Worm (Caenorhabditis elegans) whole organism, mixed stage, embryonic: ENCODE results near the gene C06E4.6.

Experiments used
- M03D4.4 ChIP-seq: sonication (generic microtip); optimal IDR thresholded peaks from 2 replicates; lab custom pipeline; 2017; ENCODE audit warnings: mild to moderate bottlenecking, missing genetic modification characterization, missing compliant biosample characterization
- bed-3 ChIP-seq: fragments of 200-800 bp; sonication (Bioruptor generic); optimal IDR thresholded peaks from 3 replicates; lab custom pipeline; 2018; ENCODE audit warnings: mild to moderate bottlenecking, missing genetic modification characterization, moderate library complexity, missing compliant biosample characterization
- blmp-1 ChIP-seq: fragments of 150-350 bp; optimal IDR thresholded peaks from 2 replicates; lab custom pipeline; 2014; ENCODE audit warnings: missing biosample characterization, missing genetic modification characterization
- ceh-39 ChIP-seq: fragments of 150-350 bp; optimal IDR thresholded peaks from 2 replicates; lab custom pipeline; 2014; ENCODE audit warnings: missing biosample characterization, missing genetic modification characterization
- ceh-43 ChIP-seq: fragments of 200-800 bp; sonication (Bioruptor generic); optimal IDR thresholded peaks from 2 replicates; lab custom pipeline; 2018; ENCODE audit warnings: mild to moderate bottlenecking, missing genetic modification characterization, moderate library complexity, missing compliant biosample characterization
- ceh-83 ChIP-seq: fragments of 200-800 bp; sonication (Bioruptor generic); optimal IDR thresholded peaks from 2 replicates; lab custom pipeline; 2018; ENCODE audit warnings: mild to moderate bottlenecking, missing genetic modification characterization, missing compliant biosample characterization
- ces-1 ChIP-seq: fragments of 150-350 bp; optimal IDR thresholded peaks from 2 replicates; lab custom pipeline; 2014; ENCODE audit warnings: missing biosample characterization, missing genetic modification reagents, missing genetic modification characterization
- cnd-1 ChIP-seq: fragments of 200-800 bp; sonication (Bioruptor generic); optimal IDR thresholded peaks from 2 replicates; lab custom pipeline; 2018; ENCODE audit warnings: mild to moderate bottlenecking, missing genetic modification characterization, missing compliant biosample characterization
- drap-1 ChIP-seq: fragments of 200-800 bp; sonication (Bioruptor generic); optimal IDR thresholded peaks from 3 replicates; lab custom pipeline; 2018; ENCODE audit warnings: mild to moderate bottlenecking, missing genetic modification characterization, missing compliant biosample characterization
- elt-1 ChIP-seq: sonication (generic microtip); optimal IDR thresholded peaks from 2 replicates; lab custom pipeline; 2017; ENCODE audit warnings: missing genetic modification characterization, mild to moderate bottlenecking, missing compliant biosample characterization, antibody characterized with exemption, moderate library complexity, borderline replicate concordance; ENCODE audit not compliant: insufficient read depth
- elt-3 ChIP-seq: fragments of 150-350 bp; optimal IDR thresholded peaks from 2 replicates; lab custom pipeline; 2014; ENCODE audit warnings: missing biosample characterization, missing genetic modification characterization
- flh-1 ChIP-seq: fragments of 200-800 bp; sonication (Bioruptor generic); optimal IDR thresholded peaks from 2 replicates; lab custom pipeline; 2018; ENCODE audit warnings: mild to moderate bottlenecking, missing genetic modification characterization, moderate library complexity, missing compliant biosample characterization
- ham-2 ChIP-seq: fragments of 200-800 bp; sonication (Bioruptor generic); optimal IDR thresholded peaks from 2 replicates; lab custom pipeline; 2018; ENCODE audit warnings: mild to moderate bottlenecking, missing genetic modification characterization, missing compliant biosample characterization
- hlh-1 ChIP-seq: fragments of 150-350 bp; optimal IDR thresholded peaks from 2 replicates; lab custom pipeline; 2014; ENCODE audit warnings: missing biosample characterization, missing genetic modification reagents, missing genetic modification characterization
- lin-13 ChIP-seq: fragments of 150-350 bp; optimal IDR thresholded peaks from 2 replicates; lab custom pipeline; 2014; ENCODE audit warnings: missing biosample characterization, missing genetic modification characterization
- lin-32 ChIP-seq: fragments of 200-800 bp; sonication (Bioruptor generic); optimal IDR thresholded peaks from 2 replicates; lab custom pipeline; 2018; ENCODE audit warnings: mild to moderate bottlenecking, missing genetic modification characterization, missing compliant biosample characterization
- lsy-2 ChIP-seq: fragments of 150-350 bp; optimal IDR thresholded peaks from 2 replicates; lab custom pipeline; 2014; ENCODE audit warnings: missing biosample characterization, missing genetic modification characterization
- mab-5 ChIP-seq: fragments of 150-350 bp; optimal IDR thresholded peaks from 2 replicates; lab custom pipeline; 2014; ENCODE audit warnings: missing biosample characterization, missing genetic modification characterization
- mls-2 ChIP-seq: sonication (generic microtip); optimal IDR thresholded peaks from 2 replicates; lab custom pipeline; 2016; ENCODE audit warnings: mild to moderate bottlenecking, missing genetic modification characterization, moderate library complexity, missing compliant biosample characterization
- nhr-12 ChIP-seq: fragments of 150-350 bp; optimal IDR thresholded peaks from 2 replicates; lab custom pipeline; 2014; ENCODE audit warnings: missing biosample characterization, missing genetic modification characterization
- nhr-28 ChIP-seq: fragments of 150-350 bp; optimal IDR thresholded peaks from 2 replicates; lab custom pipeline; 2014; ENCODE audit warnings: missing biosample characterization, missing genetic modification characterization
- nhr-76 ChIP-seq: sonication (generic microtip); optimal IDR thresholded peaks from 2 replicates; lab custom pipeline; 2017; ENCODE audit warnings: missing biosample characterization, missing genetic modification characterization
- pha-4 ChIP-seq: fragments of 150-350 bp; optimal IDR thresholded peaks from 2 replicates; lab custom pipeline; 2018; ENCODE audit warnings: missing biosample characterization, missing genetic modification reagents, missing genetic modification characterization
- sem-2 ChIP-seq: fragments of 200-800 bp; sonication (Bioruptor generic); optimal IDR thresholded peaks from 2 replicates; lab custom pipeline; 2018; ENCODE audit warnings: mild to moderate bottlenecking, missing genetic modification characterization, missing compliant biosample characterization
- sptf-1 ChIP-seq: sonication (generic microtip); optimal IDR thresholded peaks from 2 replicates; lab custom pipeline; 2017; ENCODE audit warnings: mild to moderate bottlenecking, missing genetic modification characterization, moderate library complexity, missing compliant biosample characterization
- tbx-8 ChIP-seq: fragments of 200-800 bp; sonication (Bioruptor generic); optimal IDR thresholded peaks from 2 replicates; lab custom pipeline; 2018; ENCODE audit warnings: mild to moderate bottlenecking, missing genetic modification characterization, moderate library complexity, missing compliant biosample characterization
- unc-120 ChIP-seq: sonication (generic microtip); optimal IDR thresholded peaks from 2 replicates; lab custom pipeline; 2017; ENCODE audit warnings: missing genetic modification characterization, missing compliant biosample characterization; ENCODE audit not compliant: poor library complexity, severe bottlenecking
- unc-39 ChIP-seq: fragments of 150-350 bp; optimal IDR thresholded peaks from 2 replicates; lab custom pipeline; 2014; ENCODE audit warnings: missing biosample characterization, missing genetic modification characterization
- unc-62 ChIP-seq: fragments of 150-350 bp; optimal IDR thresholded peaks from 2 replicates; lab custom pipeline; 2014; ENCODE audit warnings: missing biosample characterization, missing genetic modification reagents, missing genetic modification characterization
- zip-8 ChIP-seq: fragments of 150-350 bp; optimal IDR thresholded peaks from 2 replicates; lab custom pipeline; 2014; ENCODE audit warnings: missing biosample characterization, missing genetic modification characterization
- ztf-11 ChIP-seq: fragments of 150-350 bp; optimal IDR thresholded peaks from 2 replicates; lab custom pipeline; 2014; ENCODE audit warnings: missing biosample characterization, missing genetic modification characterization

Gene C06E4.6

DNA sequence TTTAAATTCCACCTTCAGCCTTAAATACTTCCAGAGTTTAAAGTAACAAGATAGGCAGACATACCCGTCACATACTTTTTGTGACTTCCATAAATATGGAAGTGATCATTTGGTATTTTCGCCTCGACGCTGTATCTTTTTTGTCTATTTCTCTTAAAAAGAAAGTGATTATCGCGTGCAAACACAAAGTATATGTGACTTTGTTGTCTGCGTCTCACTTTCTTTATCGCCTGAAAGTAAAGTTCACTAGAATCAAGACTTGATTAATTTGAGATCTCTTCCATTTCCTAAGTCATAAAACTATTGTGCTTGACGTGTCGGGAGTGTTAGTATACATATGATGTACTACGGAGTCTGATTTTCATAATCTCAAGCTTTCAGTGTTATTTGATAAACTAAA is at the start of gene C06E4.6:
Gene C06E4.6 (minus strand): TSS at position 51 of the 400 bp plus-strand sequence.
- TF ChIP-seq unc-120 = no peak
- no peak for TF ChIP-seq lsy-2 (tag; lab: Kevin White, UChicago)
- no peak for TF ChIP-seq ceh-43 (GFP tag; lab: Kevin White, UChicago)
- no peak for TF ChIP-seq sptf-1
- TF ChIP-seq blmp-1 = no peak
- TF ChIP-seq ham-2 (GFP tag; lab: Kevin White, UChicago) = no peak
- TF ChIP-seq nhr-76 (tag; lab: Kevin White, UChicago) = no peak
- TF ChIP-seq mls-2 (tag; lab: Kevin White, UChicago) = no peak
- no peak for TF ChIP-seq M03D4.4
- no peak for TF ChIP-seq ceh-39 (tag; lab: Kevin White, UChicago)
- no peak for TF ChIP-seq nhr-28 (tag; lab: Kevin White, UChicago)
- no peak for TF ChIP-seq tbx-8 (GFP tag; lab: Kevin White, UChicago)
- no peak for TF ChIP-seq nhr-12

DNA sequence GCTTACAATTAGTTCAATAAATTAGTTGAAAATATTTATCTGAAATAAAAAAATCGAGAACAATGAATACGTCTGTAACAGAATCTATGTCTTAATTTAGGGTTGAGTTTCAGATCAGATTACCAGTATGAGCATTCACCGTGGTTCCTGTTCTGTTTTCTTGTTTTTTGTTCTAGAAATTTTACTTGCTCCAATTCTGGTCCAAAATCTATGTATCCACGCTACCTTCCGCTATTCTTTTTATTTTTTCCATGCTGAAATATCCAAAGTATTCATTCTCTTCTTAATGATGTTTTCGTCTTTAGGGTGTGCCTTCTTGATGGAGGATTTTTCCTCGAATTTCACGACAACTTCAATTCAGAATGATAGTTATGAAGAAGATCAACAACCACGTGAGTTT is 47.2 kb upstream of the C06E4.6 start, which contains the start of gene npr-27:
Gene npr-27 (plus strand): TSS at position 301 of the 400 bp plus-strand sequence.
- TF ChIP-seq M03D4.4 = no peak
- TF ChIP-seq lin-13 (tag; lab: Kevin White, UChicago) = no peak
- no peak for TF ChIP-seq drap-1 (GFP tag; lab: Kevin White, UChicago)

DNA sequence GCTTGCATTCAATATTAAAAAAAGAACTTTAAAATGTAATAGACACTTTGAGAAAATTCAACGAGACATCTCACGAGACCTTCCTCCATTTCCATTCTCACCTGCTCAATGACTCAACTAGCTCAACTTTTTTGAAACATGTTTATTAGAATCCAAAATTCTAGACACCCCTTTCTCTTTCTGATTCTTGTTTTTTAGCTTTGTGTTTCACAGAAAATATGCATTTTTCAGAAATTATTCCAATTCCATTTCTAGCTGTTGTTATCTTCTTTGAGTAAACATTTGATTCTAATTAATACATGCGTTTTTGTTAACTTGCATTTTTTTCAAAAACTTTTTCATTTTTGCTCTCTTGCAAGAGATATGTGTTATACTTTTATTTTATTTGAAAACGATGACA is 43.4 kb upstream of the C06E4.6 start:
- TF ChIP-seq elt-3 (tag; lab: Kevin White, UChicago) (no peak), mab-5 (tag; lab: Kevin White, UChicago) (no peak), mls-2 (tag; lab: Kevin White, UChicago) (no peak), lin-13 (tag; lab: Kevin White, UChicago) (no peak), blmp-1 (no peak), ceh-39 (tag; lab: Kevin White, UChicago) (no peak), nhr-12 (no peak), elt-1 (tag; lab: Kevin White, UChicago) (no peak), sptf-1 (no peak), unc-39 (no peak), unc-62 (GFP tag; lab: Kevin White, UChicago) (no peak), drap-1 (GFP tag; lab: Kevin White, UChicago) (no peak), unc-120 (no peak)

DNA sequence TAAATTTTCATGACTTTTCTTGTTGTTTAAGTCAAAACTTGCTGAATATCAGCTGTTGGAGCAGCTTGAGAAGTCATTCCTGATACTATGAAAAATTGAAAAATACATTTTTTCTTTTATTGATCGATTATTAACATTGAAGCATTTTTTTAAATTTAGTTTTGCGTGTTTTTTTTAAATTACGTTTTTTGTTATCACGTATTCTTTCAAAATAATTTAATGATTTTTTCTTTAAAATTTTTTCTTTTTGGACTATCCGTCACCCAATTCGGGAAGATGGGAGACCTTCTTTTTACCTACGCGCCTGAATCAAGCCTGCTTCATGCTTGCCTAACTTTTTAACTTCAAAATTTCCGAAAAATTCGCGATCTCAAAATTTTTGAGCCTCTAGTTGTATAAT is 36.0 kb upstream of the C06E4.6 start, which contains the start of gene F42C5.5:
Gene F42C5.5 (minus strand): TSS at position 101 of the 400 bp plus-strand sequence.
- no peak for TF ChIP-seq sem-2 (GFP tag; lab: Kevin White, UChicago)
- TF ChIP-seq flh-1 (GFP tag; lab: Kevin White, UChicago) = no peak
- TF ChIP-seq pha-4 (tag; lab: Kevin White, UChicago) = no peak
- TF ChIP-seq ces-1 (GFP tag; lab: Kevin White, UChicago) = no peak
- no peak for TF ChIP-seq zip-8 (tag; lab: Kevin White, UChicago)
- no peak for TF ChIP-seq ztf-11
- TF ChIP-seq mab-5 (tag; lab: Kevin White, UChicago) = no peak
- TF ChIP-seq ceh-83 (GFP tag; lab: Kevin White, UChicago) = no peak
- no peak for TF ChIP-seq bed-3 (GFP tag; lab: Kevin White, UChicago)

DNA sequence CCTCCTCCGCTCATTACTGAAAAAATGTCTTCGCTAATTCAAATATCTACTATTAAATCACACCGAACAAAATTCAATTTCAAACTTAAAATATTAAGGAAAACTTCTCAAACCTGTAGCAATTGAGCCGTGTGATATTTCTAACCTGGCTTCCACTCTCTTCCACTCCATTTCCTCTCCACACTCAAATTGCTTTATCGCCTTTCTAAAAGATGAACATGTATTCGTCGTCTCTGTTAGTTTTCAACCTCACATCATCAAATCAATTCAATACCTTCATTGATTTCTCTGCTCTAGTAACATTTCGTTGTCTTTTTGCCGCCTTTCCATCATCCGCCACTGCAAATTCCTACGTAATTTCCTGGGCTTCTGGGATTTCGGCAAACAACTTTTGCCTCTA is 33.9 kb upstream of the C06E4.6 start, which contains the start of gene F42C5.4:
Gene F42C5.4 (minus strand): TSS at position 171 of the 400 bp plus-strand sequence.
- no peak for TF ChIP-seq sptf-1
- no peak for TF ChIP-seq lin-32 (GFP tag; lab: Kevin White, UChicago)
- no peak for TF ChIP-seq mab-5 (tag; lab: Kevin White, UChicago)
- no peak for TF ChIP-seq flh-1 (GFP tag; lab: Kevin White, UChicago)
- no peak for TF ChIP-seq lin-13 (tag; lab: Kevin White, UChicago)
- TF ChIP-seq elt-1 (tag; lab: Kevin White, UChicago) = no peak
- TF ChIP-seq blmp-1 = no peak
- no peak for TF ChIP-seq mls-2 (tag; lab: Kevin White, UChicago)
- no peak for TF ChIP-seq cnd-1 (tag; lab: Kevin White, UChicago)
- no peak for TF ChIP-seq hlh-1 (tag; lab: Kevin White, UChicago)
- no peak for TF ChIP-seq unc-120
- TF ChIP-seq, all 35 proteins: peak for 0
